Fruit fly (Drosophila melanogaster) whole organism, embryonic: ENCODE measurements around the gene hiro.

Experiments used
- Antp ChIP-seq: fragments of 200-800 bp; sonication (Bioruptor generic); optimal IDR thresholded peaks from 3 replicates; lab custom pipeline; 2016; ENCODE audit warnings: missing biosample characterization, missing genetic modification characterization
- Atf3 ChIP-seq: fragments of 200-800 bp; sonication (Bioruptor generic); optimal IDR thresholded peaks from 3 replicates; lab custom pipeline; 2016; ENCODE audit warnings: missing biosample characterization, missing genetic modification characterization
- Awh ChIP-seq: fragments of 200-800 bp; sonication (Bioruptor generic); IDR thresholded peaks from 2 replicates; pipeline ENCODE4, ENCODE4 v1.3.6; 2022; ENCODE audit warnings: missing biosample characterization, missing genetic modification characterization
- BtbVII ChIP-seq: fragments of 200-800 bp; sonication (Bioruptor generic); optimal IDR thresholded peaks from 3 replicates; lab custom pipeline; 2017; ENCODE audit warnings: missing biosample characterization, mild to moderate bottlenecking, missing genetic modification characterization
- CG10462 ChIP-seq: fragments of 200-800 bp; sonication (Bioruptor generic); optimal IDR thresholded peaks from 2 replicates; lab custom pipeline; 2016; ENCODE audit warnings: missing biosample characterization, missing genetic modification characterization
- CG10654 ChIP-seq: fragments of 200-800 bp; sonication (Bioruptor generic); optimal IDR thresholded peaks from 2 replicates; lab custom pipeline; 2016; ENCODE audit warnings: missing biosample characterization, missing genetic modification characterization
- CG14710 ChIP-seq: fragments of 200-800 bp; sonication (Bioruptor generic); optimal IDR thresholded peaks from 3 replicates; lab custom pipeline; 2019; ENCODE audit warnings: missing biosample characterization, mild to moderate bottlenecking, missing genetic modification characterization, moderate library complexity
- CG17385 ChIP-seq: fragments of 200-800 bp; sonication (Bioruptor generic); optimal IDR thresholded peaks from 3 replicates; lab custom pipeline; 2018; ENCODE audit warnings: missing biosample characterization, mild to moderate bottlenecking, missing genetic modification characterization
- CG17612 ChIP-seq: fragments of 200-800 bp; sonication (Bioruptor generic); IDR thresholded peaks from 2 replicates; pipeline ENCODE4 v1.3.6; 2022; ENCODE audit warnings: missing biosample characterization, missing genetic modification characterization
- CG17802 ChIP-seq: fragments of 200-800 bp; sonication (Bioruptor generic); optimal IDR thresholded peaks from 2 replicates; lab custom pipeline; 2018; ENCODE audit warnings: missing biosample characterization, mild to moderate bottlenecking, missing genetic modification characterization, moderate library complexity
- CG18599 ChIP-seq: fragments of 200-800 bp; sonication (Bioruptor generic); optimal IDR thresholded peaks from 3 replicates; lab custom pipeline; 2017; ENCODE audit warnings: missing biosample characterization, missing genetic modification characterization, mild to moderate bottlenecking, moderate library complexity, missing genetic modification reagents
- CG2202 ChIP-seq: fragments of 200-800 bp; sonication (Bioruptor generic); optimal IDR thresholded peaks from 2 replicates; lab custom pipeline; 2018; ENCODE audit warnings: missing biosample characterization, mild to moderate bottlenecking, missing genetic modification characterization
- CG4404 ChIP-seq: fragments of 200-800 bp; sonication (Bioruptor generic); IDR thresholded peaks from 2 replicates; pipeline ENCODE4 v1.3.6; 2022; ENCODE audit warnings: missing biosample characterization, missing genetic modification characterization
- CG4707 ChIP-seq: fragments of 200-800 bp; sonication (Bioruptor generic); optimal IDR thresholded peaks from 2 replicates; lab custom pipeline; 2018; ENCODE audit warnings: missing biosample characterization, mild to moderate bottlenecking, missing genetic modification characterization, moderate library complexity
- CG6175 ChIP-seq: fragments of 200-800 bp; sonication (Bioruptor generic); IDR thresholded peaks from 3 replicates; pipeline ENCODE4 v1.3.6; 2022; ENCODE audit warnings: missing biosample characterization, missing genetic modification characterization
- CG6272 ChIP-seq: fragments of 200-800 bp; sonication (Bioruptor generic); IDR thresholded peaks from 2 replicates; pipeline ENCODE4 v1.3.6; 2022; ENCODE audit warnings: missing biosample characterization, missing genetic modification characterization
- CG6791 ChIP-seq: fragments of 200-800 bp; sonication (Bioruptor generic); IDR thresholded peaks from 3 replicates; pipeline ENCODE4 v1.3.6; 2022; ENCODE audit warnings: missing biosample characterization, missing genetic modification characterization; ENCODE audit not compliant: partially characterized antibody
- CG8765 ChIP-seq: fragments of 200-800 bp; sonication (Bioruptor generic); IDR thresholded peaks from 2 replicates; pipeline ENCODE4 v1.3.6; 2022; ENCODE audit warnings: missing biosample characterization, missing genetic modification characterization
- D19B ChIP-seq: fragments of 200-800 bp; sonication (Bioruptor generic); optimal IDR thresholded peaks from 2 replicates; lab custom pipeline; 2017; ENCODE audit warnings: missing biosample characterization, mild to moderate bottlenecking, missing genetic modification characterization
- Dbx ChIP-seq: fragments of 200-800 bp; sonication (Bioruptor generic); IDR thresholded peaks from 3 replicates; pipeline ENCODE4 v1.3.6; 2022; ENCODE audit warnings: missing biosample characterization, missing genetic modification characterization
- E2f2 ChIP-seq: fragments of 200-800 bp; sonication (Bioruptor generic); IDR thresholded peaks from 2 replicates; pipeline ENCODE4 v1.3.6; 2022; ENCODE audit warnings: missing biosample characterization, missing genetic modification characterization
- Jarid2 ChIP-seq: fragments of 200-800 bp; sonication (Bioruptor generic); optimal IDR thresholded peaks from 3 replicates; lab custom pipeline; 2017; ENCODE audit warnings: mild to moderate bottlenecking, missing biosample characterization, missing genetic modification reagents, missing genetic modification characterization
- Lim3 ChIP-seq: fragments of 200-800 bp; sonication (Bioruptor generic); IDR thresholded peaks from 2 replicates; pipeline ENCODE4 v1.3.6; 2022; ENCODE audit warnings: missing biosample characterization, missing genetic modification characterization
- Lpt ChIP-seq: fragments of >200 bp; optimal IDR thresholded peaks from 2 replicates; lab custom pipeline; 2018; ENCODE audit warnings: missing biosample characterization, missing genetic modification characterization
- Max ChIP-seq: fragments of 200-800 bp; sonication (Bioruptor generic); optimal IDR thresholded peaks from 2 replicates; lab custom pipeline; 2016; ENCODE audit warnings: missing biosample characterization, mild to moderate bottlenecking, missing genetic modification characterization
- Med ChIP-seq: fragments of 200-800 bp; sonication (Bioruptor generic); peaks from one replicate; lab custom pipeline; 2016; ENCODE audit warnings: missing biosample characterization, missing genetic modification characterization, mild to moderate bottlenecking, inconsistent platforms, moderate library complexity
- Myb ChIP-seq: fragments of 200-800 bp; sonication (Bioruptor generic); optimal IDR thresholded peaks from 2 replicates; lab custom pipeline; 2016; ENCODE audit warnings: missing biosample characterization, missing genetic modification characterization
- Nf-YB ChIP-seq: fragments of 200-800 bp; sonication (Bioruptor generic); optimal IDR thresholded peaks from 3 replicates; lab custom pipeline; 2019; ENCODE audit warnings: missing biosample characterization, mild to moderate bottlenecking, missing genetic modification characterization, moderate library complexity
- Nf-YC ChIP-seq: fragments of 200-800 bp; optimal IDR thresholded peaks from 3 replicates; lab custom pipeline; 2019; ENCODE audit warnings: missing biosample characterization, mild to moderate bottlenecking, missing genetic modification characterization, moderate library complexity
- Ptx1 ChIP-seq: fragments of 200-800 bp; sonication (Bioruptor generic); IDR thresholded peaks from 2 replicates; pipeline ENCODE4 v1.3.6; 2022; ENCODE audit warnings: missing biosample characterization, missing genetic modification characterization
- abd-A ChIP-seq: fragments of 200-800 bp; sonication (Bioruptor generic); optimal IDR thresholded peaks from 3 replicates; lab custom pipeline; 2019; ENCODE audit warnings: missing biosample characterization, mild to moderate bottlenecking, missing genetic modification characterization, moderate library complexity
- bsh ChIP-seq, 2 experiments: fragments of 200-800 bp; sonication (Bioruptor generic); optimal IDR thresholded peaks; 2 replicates each; lab custom pipeline; 2017 to 2018; ENCODE audit warnings: mild to moderate bottlenecking in 2 of 2, missing biosample characterization in 2 of 2, missing genetic modification characterization in 2 of 2, moderate library complexity in 1 of 2
- cg ChIP-seq: fragments of 200-800 bp; sonication (Bioruptor generic); optimal IDR thresholded peaks from 3 replicates; lab custom pipeline; 2019; ENCODE audit warnings: missing biosample characterization, mild to moderate bottlenecking, missing genetic modification characterization, moderate library complexity
- chinmo ChIP-seq: fragments of 200-800 bp; sonication (Bioruptor generic); IDR thresholded peaks from 4 replicates; pipeline ENCODE4 v1.3.6; 2022; ENCODE audit warnings: missing biosample characterization, missing genetic modification characterization; ENCODE audit not compliant: partially characterized antibody
- crol ChIP-seq: fragments of 200-800 bp; sonication (Bioruptor generic); IDR thresholded peaks from 2 replicates; pipeline ENCODE4 v1.3.6; 2022; ENCODE audit warnings: missing biosample characterization, missing genetic modification characterization
- crp ChIP-seq, 2 experiments: fragments of 200-800 bp; sonication (Bioruptor generic); optimal IDR thresholded peaks; 2 replicates in 1 of 2; 3 replicates in 1 of 2; lab custom pipeline; 2017; ENCODE audit warnings: missing biosample characterization in 2 of 2, missing genetic modification characterization in 2 of 2, mild to moderate bottlenecking in 1 of 2, moderate library complexity in 1 of 2
- dan ChIP-seq: fragments of 200-800 bp; sonication (Bioruptor generic); IDR thresholded peaks from 2 replicates; pipeline ENCODE4 v1.3.6; 2022; ENCODE audit warnings: missing biosample characterization, missing genetic modification characterization
- ems ChIP-seq: fragments of 200-800 bp; sonication (Bioruptor generic); optimal IDR thresholded peaks from 3 replicates; lab custom pipeline; 2016; ENCODE audit warnings: missing biosample characterization, missing genetic modification characterization
- fd102C ChIP-seq: fragments of 200-800 bp; sonication (Bioruptor generic); optimal IDR thresholded peaks from 2 replicates; lab custom pipeline; 2018; ENCODE audit warnings: missing biosample characterization, mild to moderate bottlenecking, missing genetic modification characterization, moderate library complexity
- ham ChIP-seq: fragments of 200-800 bp; sonication (Bioruptor generic); IDR thresholded peaks from 2 replicates; pipeline ENCODE4 v1.3.6; 2022; ENCODE audit warnings: missing biosample characterization, missing genetic modification characterization
- her ChIP-seq: fragments of 200-800 bp; sonication (Bioruptor generic); optimal IDR thresholded peaks from 2 replicates; lab custom pipeline; 2016; ENCODE audit warnings: missing biosample characterization, missing genetic modification characterization
- hth ChIP-seq: fragments of >200 bp; optimal IDR thresholded peaks from 2 replicates; lab custom pipeline; 2017; ENCODE audit warnings: inconsistent platforms
- ind ChIP-seq: fragments of 200-800 bp; sonication (Bioruptor generic); optimal IDR thresholded peaks from 3 replicates; lab custom pipeline; 2016; ENCODE audit warnings: missing biosample characterization, missing genetic modification characterization
- nom ChIP-seq: fragments of 200-800 bp; sonication (Bioruptor generic); optimal IDR thresholded peaks from 2 replicates; lab custom pipeline; 2017; ENCODE audit warnings: missing biosample characterization, missing genetic modification characterization, mild to moderate bottlenecking, moderate library complexity, missing genetic modification reagents
- pb ChIP-seq: fragments of 200-800 bp; sonication (Bioruptor generic); optimal IDR thresholded peaks from 3 replicates; lab custom pipeline; 2016; ENCODE audit warnings: missing biosample characterization, missing genetic modification characterization
- seq ChIP-seq: fragments of 200-800 bp; sonication (Bioruptor generic); IDR thresholded peaks from 2 replicates; pipeline ENCODE4 v1.3.6; 2022; ENCODE audit warnings: missing biosample characterization, missing genetic modification characterization
- sima ChIP-seq: fragments of 200-800 bp; sonication (Bioruptor generic); optimal IDR thresholded peaks from 2 replicates; lab custom pipeline; 2016; ENCODE audit warnings: missing biosample characterization, missing genetic modification characterization
- tin ChIP-seq: fragments of 200-800 bp; sonication (Bioruptor generic); optimal IDR thresholded peaks from 3 replicates; lab custom pipeline; 2016; ENCODE audit warnings: missing biosample characterization, missing genetic modification characterization
- tio ChIP-seq: fragments of 200-800 bp; sonication (Bioruptor generic); optimal IDR thresholded peaks from 2 replicates; lab custom pipeline; 2017; ENCODE audit warnings: missing biosample characterization, missing genetic modification characterization, inconsistent platforms
- twi ChIP-seq: fragments of 200-800 bp; optimal IDR thresholded peaks from 2 replicates; lab custom pipeline; 2019; ENCODE audit warnings: missing biosample characterization, mild to moderate bottlenecking, missing genetic modification characterization, moderate library complexity

Gene hiro

DNA sequence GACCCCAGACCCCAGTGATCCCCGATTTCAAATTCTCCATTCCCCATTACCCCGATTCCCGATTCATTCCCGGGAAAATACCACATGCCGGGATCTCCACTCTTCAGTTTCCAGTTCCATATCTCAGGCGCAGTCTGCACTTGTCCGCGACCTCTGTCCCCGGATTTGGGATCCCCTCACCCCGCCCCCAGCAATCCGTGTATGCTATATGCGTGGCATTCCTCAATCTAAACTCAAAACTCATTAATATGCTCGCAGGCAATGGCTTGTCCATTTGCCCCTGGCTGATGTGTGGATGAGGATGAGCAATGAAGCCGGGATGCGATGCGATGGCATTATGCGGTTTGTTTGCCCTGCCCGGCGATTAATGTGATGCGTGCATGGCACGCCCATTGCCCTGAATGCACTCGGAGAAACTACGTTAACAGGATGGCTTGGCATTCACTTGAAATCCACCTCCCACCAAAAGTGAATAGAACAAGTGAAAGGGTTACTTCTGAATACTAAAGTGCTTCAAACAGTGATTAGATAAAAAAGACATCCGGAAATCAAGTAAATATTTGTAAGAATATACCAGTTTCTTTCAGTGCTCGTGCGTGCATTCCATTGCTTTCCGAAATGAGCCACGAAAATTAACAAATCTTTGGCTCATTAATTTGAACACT is 37.9 kb upstream of the hiro start (continued):
- TF ChIP-seq bsh (GFP tag; optimal IDR thresholded peaks at IDR 0.05; lab: Kevin White, UChicago), result peak in 1 of 2 experiments; percentile 91
- no peak for TF ChIP-seq CG18599 (GFP tag; lab: Kevin White, UChicago)
- no peak for TF ChIP-seq Lpt
- TF ChIP-seq CG6791 (GFP tag; lab: Robert Waterston, UW), result no peak
- peak; percentile 20 for TF ChIP-seq abd-A (tag; lab: Kevin White, UChicago)
- peak; percentile 63 for TF ChIP-seq her (GFP tag; lab: Kevin White, UChicago)
- peak in 1 of 2 experiments; percentile 11 for TF ChIP-seq crp (GFP tag; optimal IDR thresholded peaks at IDR 0.05; lab: Kevin White, UChicago)
- peak; percentile 62 for TF ChIP-seq Antp
- TF ChIP-seq CG17385, result peak; percentile 20
- TF ChIP-seq twi (tag; lab: Kevin White, UChicago), result no peak
- TF ChIP-seq chinmo (GFP tag; lab: Robert Waterston, UW), result no peak
- peak; percentile 24 for TF ChIP-seq Myb (GFP tag; lab: Kevin White, UChicago)
- no peak for TF ChIP-seq hth (lab: Kevin White, UChicago)
- peak; percentile 75 for TF ChIP-seq CG10462 (GFP tag; lab: Kevin White, UChicago)
- TF ChIP-seq CG6175 (GFP tag; lab: Robert Waterston, UW), result no peak
- peak; percentile 88 for TF ChIP-seq tin (GFP tag; lab: Kevin White, UChicago)
- no peak for TF ChIP-seq nom (GFP tag; lab: Kevin White, UChicago)
- TF ChIP-seq cg (GFP tag; lab: Kevin White, UChicago), result no peak
- TF ChIP-seq crol, result peak; percentile 90
- TF ChIP-seq CG14710 (tag; lab: Kevin White, UChicago), result peak; percentile 93
- peak; percentile 52 for TF ChIP-seq ems
- no peak for TF ChIP-seq Nf-YC (tag; lab: Kevin White, UChicago)
- TF ChIP-seq ind (GFP tag; lab: Kevin White, UChicago), result peak; percentile 31
- TF ChIP-seq sima, result peak; percentile 26
- peak; percentile 96 for TF ChIP-seq CG4404 (GFP tag; lab: Robert Waterston, UW)
- peak; percentile 65 for TF ChIP-seq Nf-YB (GFP tag; lab: Kevin White, UChicago)
- TF ChIP-seq BtbVII (GFP tag; lab: Kevin White, UChicago), result no peak
- TF ChIP-seq CG17802 (tag; lab: Kevin White, UChicago), result peak; percentile 68
- TF ChIP-seq CG10654 (GFP tag; lab: Kevin White, UChicago), result peak; percentile 78
- TF ChIP-seq CG17612 (GFP tag; lab: Robert Waterston, UW), result no peak; the same call in 1 of the 2 replicates
- TF ChIP-seq dan (GFP tag; lab: Robert Waterston, UW), result peak; percentile 95
- peak; percentile 62 for TF ChIP-seq Ptx1 (GFP tag; lab: Robert Waterston, UW)
- TF ChIP-seq pb (GFP tag; lab: Kevin White, UChicago), result peak; percentile 50
- TF ChIP-seq Dbx (GFP tag; lab: Robert Waterston, UW), result no peak
- peak; percentile 66 for TF ChIP-seq Max
- peak; percentile 78 for TF ChIP-seq tio
- TF ChIP-seq Awh (GFP tag; lab: Robert Waterston, UW), result peak; percentile 54
- peak; percentile 50 for TF ChIP-seq CG4707 (GFP tag; lab: Kevin White, UChicago)
- no peak for TF ChIP-seq E2f2 (GFP tag; lab: Robert Waterston, UW)
- TF ChIP-seq fd102C (GFP tag; lab: Kevin White, UChicago), result peak; percentile 87
- TF ChIP-seq Lim3 (GFP tag; lab: Robert Waterston, UW), result no peak
- TF ChIP-seq Atf3, result peak; percentile 86
- peak; percentile 90 for TF ChIP-seq Med (GFP tag; lab: Kevin White, UChicago)
- peak; percentile 93 for TF ChIP-seq CG2202 (tag; lab: Kevin White, UChicago)
- TF ChIP-seq CG8765 (GFP tag; lab: Robert Waterston, UW), result peak; percentile 97
- peak; percentile 27 for TF ChIP-seq Jarid2 (GFP tag; lab: Kevin White, UChicago)
- TF ChIP-seq D19B (GFP tag; lab: Kevin White, UChicago), result no peak
- TF ChIP-seq ham (GFP tag; lab: Robert Waterston, UW), result no peak
- TF ChIP-seq CG6272, result peak; percentile 69
- TF ChIP-seq seq (GFP tag; lab: Robert Waterston, UW), result no peak
